Worm (Caenorhabditis elegans) whole organism, young adult: ENCODE data around the gene clec-10.

Source experiments
- K12H6.12 ChIP-seq: fragments of 200-800 bp; sonication (Bioruptor generic); optimal IDR thresholded peaks from 2 replicates; lab custom pipeline; 2018; ENCODE audit warnings: mild to moderate bottlenecking, missing genetic modification characterization, missing compliant biosample characterization
- Y53G8AR.9 ChIP-seq: fragments of 200-800 bp; sonication (Bioruptor generic); conservative IDR thresholded peaks from 2 replicates; pipeline ENCODE4 v1.3.6; 2022; ENCODE audit warnings: missing genetic modification reagents, missing genetic modification characterization, missing compliant biosample characterization
- madf-6 ChIP-seq: fragments of 200-800 bp; sonication (Bioruptor generic); IDR thresholded peaks from 2 replicates; pipeline ENCODE4 v1.3.6; 2022; ENCODE audit warnings: missing genetic modification reagents, missing genetic modification characterization, missing compliant biosample characterization
- sdz-38 ChIP-seq: sonication (generic microtip); optimal IDR thresholded peaks from 2 replicates; lab custom pipeline; 2016; ENCODE audit warnings: missing genotype, missing genetic modification characterization, missing compliant biosample characterization
- ztf-6 ChIP-seq: fragments of 200-800 bp; sonication (Bioruptor generic); IDR thresholded peaks from 2 replicates; pipeline ENCODE4 v1.3.6; 2022; ENCODE audit warnings: missing genetic modification reagents, missing genetic modification characterization, missing compliant biosample characterization

- TF ChIP-seq K12H6.12 (no peak), ztf-6 (GFP tag; lab: Robert Waterston, UW) (no peak), sdz-38 (no peak), madf-6 (no peak), Y53G8AR.9 (GFP tag; lab: Robert Waterston, UW) (no peak)
Observed at ce11 chrII:423086-423485, 20.6 kb downstream of the clec-10 start, which contains the start of gene C24H12.8.
